Fruit fly (Drosophila melanogaster) whole organism, wandering third instar larva: ENCODE measurements around the gene ATPsyngamma.

Experiments used
- Mio ChIP-seq: sonication (Bioruptor generic); optimal IDR thresholded peaks from 2 replicates; lab custom pipeline; 2016; ENCODE audit warnings: missing biosample characterization, missing genetic modification characterization
- Vsx2 ChIP-seq: fragments of 200-300, 225-300 bp; sonication (Bioruptor generic); optimal IDR thresholded peaks from 2 replicates; lab custom pipeline; 2018; ENCODE audit warnings: missing biosample characterization, missing genetic modification characterization; ENCODE audit not compliant: partially characterized antibody
- dsf ChIP-seq: sonication (Bioruptor generic); optimal IDR thresholded peaks from 2 replicates; lab custom pipeline; 2016; ENCODE audit warnings: missing biosample characterization, missing genetic modification characterization, borderline replicate concordance
- h ChIP-seq: fragments of 200-800 bp; sonication (Bioruptor generic); optimal IDR thresholded peaks from 3 replicates; lab custom pipeline; 2016; ENCODE audit warnings: missing biosample characterization, mild to moderate bottlenecking, missing genetic modification characterization
- psq ChIP-seq: fragments of 200-800 bp; sonication (Bioruptor generic); optimal IDR thresholded peaks from 3 replicates; lab custom pipeline; 2017; ENCODE audit warnings: missing biosample characterization, mild to moderate bottlenecking, missing genetic modification characterization, moderate library complexity
- usp ChIP-seq: fragments of >200 bp; optimal IDR thresholded peaks from 2 replicates; lab custom pipeline; 2017; ENCODE audit warnings: missing biosample characterization, missing genetic modification characterization

DNA sequence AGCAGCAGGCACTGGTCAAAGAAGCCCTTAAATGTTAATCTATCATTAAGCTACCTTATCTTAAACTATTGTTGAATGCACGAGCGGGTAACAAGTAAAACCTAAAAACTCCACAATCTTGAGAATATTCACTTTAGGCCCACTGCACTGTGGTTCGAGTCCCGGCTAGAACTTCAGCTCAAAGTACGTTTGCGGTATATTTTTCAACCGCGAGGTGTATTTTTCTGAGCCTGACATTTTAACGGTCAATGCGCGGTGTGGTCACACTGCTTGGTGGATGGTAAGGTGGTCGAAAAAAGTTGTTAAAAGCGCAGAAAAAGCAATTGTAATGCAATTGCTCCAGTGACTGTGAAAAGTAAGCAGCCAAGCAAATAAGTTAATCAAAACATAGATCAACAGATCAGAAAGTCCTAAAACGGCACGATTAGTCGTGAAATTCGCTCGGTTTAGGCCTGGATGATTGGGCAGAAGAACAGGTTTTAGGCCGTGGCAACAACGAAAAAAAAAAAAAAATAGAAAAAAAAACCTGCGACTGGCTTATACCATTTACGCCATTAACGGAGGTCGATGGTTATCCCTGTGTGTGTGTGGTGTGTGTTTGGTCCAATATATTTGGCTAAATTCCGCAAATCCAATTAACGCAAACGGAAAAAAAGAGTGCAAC, 23.3 kb downstream of the ATPsyngamma start, which contains the start of gene Kul:
- TF ChIP-seq usp (GFP tag; lab: Kevin White, UChicago), result no peak
- no peak for TF ChIP-seq Mio (GFP tag; lab: Kevin White, UChicago)
- TF ChIP-seq dsf (GFP tag; lab: Kevin White, UChicago), result no peak
- no peak for TF ChIP-seq psq (GFP tag; lab: Kevin White, UChicago)
- TF ChIP-seq h (GFP tag; lab: Kevin White, UChicago), result no peak
- no peak for TF ChIP-seq Vsx2 (GFP tag; lab: Kevin White, UChicago)
